Fruit fly (Drosophila melanogaster) whole organism, embryonic: ENCODE results near the gene Spt6.

ENCODE experiments used
- Aef1 ChIP-seq: fragments of 200-800 bp; sonication (Bioruptor generic); IDR thresholded peaks from 3 replicates; pipeline ENCODE4 v1.3.6; 2022; ENCODE audit warnings: missing biosample characterization, missing genetic modification characterization
- Antp ChIP-seq: fragments of 200-800 bp; sonication (Bioruptor generic); optimal IDR thresholded peaks from 3 replicates; lab custom pipeline; 2016; ENCODE audit warnings: missing biosample characterization, missing genetic modification characterization
- Blimp-1 ChIP-seq: fragments of 200-800 bp; sonication (Bioruptor generic); optimal IDR thresholded peaks from 3 replicates; lab custom pipeline; 2018; ENCODE audit warnings: missing biosample characterization, missing genetic modification characterization, mild to moderate bottlenecking, moderate library complexity, missing genetic modification reagents
- CG12219 ChIP-seq: fragments of 200-800 bp; sonication (Bioruptor generic); optimal IDR thresholded peaks from 3 replicates; lab custom pipeline; 2018; ENCODE audit warnings: missing biosample characterization, mild to moderate bottlenecking, missing genetic modification characterization
- CG12299 ChIP-seq: fragments of 200-800 bp; sonication (Bioruptor generic); optimal IDR thresholded peaks from 2 replicates; lab custom pipeline; 2018; ENCODE audit warnings: missing biosample characterization, mild to moderate bottlenecking, missing genetic modification characterization
- CG12659 ChIP-seq: fragments of 200-800 bp; sonication (Bioruptor generic); optimal IDR thresholded peaks from 3 replicates; lab custom pipeline; 2017; ENCODE audit warnings: mild to moderate bottlenecking, missing biosample characterization, missing genetic modification reagents, missing genetic modification characterization
- CG13123 ChIP-seq: fragments of 200-800 bp; sonication (Bioruptor generic); optimal IDR thresholded peaks from 2 replicates; lab custom pipeline; 2016; ENCODE audit warnings: missing biosample characterization, missing genetic modification characterization
- CG14441 ChIP-seq: fragments of 200-800 bp; sonication (Bioruptor generic); IDR thresholded peaks from 2 replicates; pipeline ENCODE4 v1.3.6; 2022; ENCODE audit warnings: missing biosample characterization, missing genetic modification characterization
- CG15011 ChIP-seq: fragments of 200-800 bp; sonication (Bioruptor generic); optimal IDR thresholded peaks from 3 replicates; lab custom pipeline; 2018; ENCODE audit warnings: missing biosample characterization, mild to moderate bottlenecking, missing genetic modification characterization
- CG15514 ChIP-seq: fragments of 200-800 bp; sonication (Bioruptor generic); optimal IDR thresholded peaks from 3 replicates; lab custom pipeline; 2017; ENCODE audit warnings: missing biosample characterization, missing genetic modification characterization, mild to moderate bottlenecking, moderate library complexity, missing genetic modification reagents
- CG17186 ChIP-seq: fragments of 200-800 bp; sonication (Bioruptor generic); optimal IDR thresholded peaks from 3 replicates; lab custom pipeline; 2017; ENCODE audit warnings: missing biosample characterization, missing genetic modification reagents, missing genetic modification characterization
- CG17802 ChIP-seq: fragments of 200-800 bp; sonication (Bioruptor generic); optimal IDR thresholded peaks from 2 replicates; lab custom pipeline; 2018; ENCODE audit warnings: missing biosample characterization, mild to moderate bottlenecking, missing genetic modification characterization, moderate library complexity
- CG17829 ChIP-seq: fragments of 200-800 bp; optimal IDR thresholded peaks from 2 replicates; lab custom pipeline; 2019; ENCODE audit warnings: missing biosample characterization, mild to moderate bottlenecking, missing genetic modification characterization, moderate library complexity
- CG18262 ChIP-seq: fragments of 200-800 bp; optimal IDR thresholded peaks from 3 replicates; lab custom pipeline; 2019; ENCODE audit warnings: missing biosample characterization, mild to moderate bottlenecking, missing genetic modification characterization, moderate library complexity
- CG18764 ChIP-seq: fragments of 200-800 bp; sonication (Bioruptor generic); optimal IDR thresholded peaks from 3 replicates; lab custom pipeline; 2016; ENCODE audit warnings: missing biosample characterization, missing genetic modification characterization
- CG31224 ChIP-seq: fragments of 200-800 bp; sonication (Bioruptor generic); IDR thresholded peaks from 2 replicates; pipeline ENCODE4 v1.3.6; 2022; ENCODE audit warnings: missing biosample characterization, missing genetic modification characterization
- CG31388 ChIP-seq: fragments of 200-800 bp; sonication (Bioruptor generic); optimal IDR thresholded peaks from 2 replicates; lab custom pipeline; 2016; ENCODE audit warnings: missing biosample characterization, missing genetic modification characterization
- CG31441 ChIP-seq: fragments of 200-800 bp; sonication (Bioruptor generic); IDR thresholded peaks from 2 replicates; pipeline ENCODE4 v1.3.6; 2022; ENCODE audit warnings: missing biosample characterization, missing genetic modification characterization
- CG32532 ChIP-seq: fragments of 200-800 bp; sonication (Bioruptor generic); IDR thresholded peaks from 2 replicates; pipeline ENCODE4 v1.3.6; 2022; ENCODE audit warnings: missing biosample characterization, missing genetic modification characterization
- CG3726 ChIP-seq: fragments of 200-800 bp; sonication (Bioruptor generic); IDR thresholded peaks from 3 replicates; pipeline ENCODE4, ENCODE4 v1.3.6; 2022; ENCODE audit warnings: missing biosample characterization, missing genetic modification characterization
- CG4328 ChIP-seq: fragments of 200-800 bp; sonication (Bioruptor generic); optimal IDR thresholded peaks from 3 replicates; lab custom pipeline; 2017; ENCODE audit warnings: missing biosample characterization, missing genetic modification reagents, missing genetic modification characterization
- CG4360 ChIP-seq: fragments of 200-800 bp; sonication (Bioruptor generic); IDR thresholded peaks from 2 replicates; pipeline ENCODE4 v1.3.6; 2022; ENCODE audit warnings: missing biosample characterization, missing genetic modification characterization
- CG8944 ChIP-seq: fragments of 200-800 bp; sonication (Bioruptor generic); optimal IDR thresholded peaks from 3 replicates; lab custom pipeline; 2016; ENCODE audit warnings: missing biosample characterization, missing genetic modification characterization
- CG9797 ChIP-seq: fragments of 200-800 bp; sonication (Bioruptor generic); optimal IDR thresholded peaks from 3 replicates; lab custom pipeline; 2018; ENCODE audit warnings: missing biosample characterization, mild to moderate bottlenecking, missing genetic modification characterization
- D ChIP-seq, 2 experiments: fragments of 200-800 bp in 1 of 2; fragments of >200 bp in 1 of 2; sonication (Bioruptor generic) in 1 of 2; optimal IDR thresholded peaks; 2 replicates in 1 of 2; 3 replicates in 1 of 2; lab custom pipeline; 2017; ENCODE audit warnings: mild to moderate bottlenecking in 1 of 2, missing biosample characterization in 1 of 2, missing genetic modification characterization in 1 of 2, missing genetic modification reagents in 1 of 2
- E2f1 ChIP-seq: fragments of 200-800 bp; sonication (Bioruptor generic); IDR thresholded peaks from 2 replicates; pipeline ENCODE4 v1.3.6; 2022; ENCODE audit warnings: missing biosample characterization, missing genetic modification characterization
- ERR ChIP-seq: fragments of 200-800 bp; sonication (Bioruptor generic); optimal IDR thresholded peaks from 2 replicates; lab custom pipeline; 2016; ENCODE audit warnings: missing biosample characterization, missing genetic modification characterization
- Hand ChIP-seq: fragments of 200-800 bp; sonication (Bioruptor generic); optimal IDR thresholded peaks from 2 replicates; lab custom pipeline; 2017; ENCODE audit warnings: mild to moderate bottlenecking, missing biosample characterization, missing genetic modification reagents, missing genetic modification characterization
- Hr78 ChIP-seq, 2 experiments: fragments of 200-800 bp in 1 of 2; fragments of >200 bp in 1 of 2; sonication (Bioruptor generic) in 1 of 2; optimal IDR thresholded peaks; 2 replicates each; lab custom pipeline; 2017 to 2019; ENCODE audit warnings: missing biosample characterization in 2 of 2, missing genetic modification characterization in 2 of 2, mild to moderate bottlenecking in 1 of 2, moderate library complexity in 1 of 2
- Mrtf ChIP-seq: fragments of 200-800 bp; sonication (Bioruptor generic); IDR thresholded peaks from 3 replicates; pipeline ENCODE4 v1.3.6; 2022; ENCODE audit warnings: missing biosample characterization, missing genetic modification characterization
- NFAT ChIP-seq: fragments of 200-800 bp; sonication (Bioruptor generic); IDR thresholded peaks from 2 replicates; pipeline ENCODE4 v1.3.6; 2022; ENCODE audit warnings: missing biosample characterization, missing genetic modification characterization
- Neu2 ChIP-seq: fragments of 200-800 bp; sonication (Bioruptor generic); optimal IDR thresholded peaks from 3 replicates; lab custom pipeline; 2016; ENCODE audit warnings: missing biosample characterization, missing genetic modification characterization, borderline replicate concordance
- Oaz ChIP-seq: fragments of 200-800 bp; sonication (Bioruptor generic); IDR thresholded peaks from 2 replicates; pipeline ENCODE4 v1.3.6; 2022; ENCODE audit warnings: missing biosample characterization, missing genetic modification characterization
- Ssrp ChIP-seq: fragments of 200-800 bp; sonication (Bioruptor generic); optimal IDR thresholded peaks from 2 replicates; lab custom pipeline; 2018; ENCODE audit warnings: missing biosample characterization, mild to moderate bottlenecking, missing genetic modification characterization, moderate library complexity
- ab ChIP-seq: fragments of 200-800 bp; sonication (Bioruptor generic); optimal IDR thresholded peaks from 2 replicates; lab custom pipeline; 2016; ENCODE audit warnings: missing biosample characterization, missing genetic modification characterization
- ato ChIP-seq: fragments of 200-800 bp; sonication (Bioruptor generic); IDR thresholded peaks from 2 replicates; pipeline ENCODE4 v1.3.6; 2022; ENCODE audit warnings: missing biosample characterization, missing genetic modification characterization; ENCODE audit not compliant: partially characterized antibody
- cwo ChIP-seq: fragments of 200-800 bp; sonication (Bioruptor generic); optimal IDR thresholded peaks from 3 replicates; lab custom pipeline; 2017; ENCODE audit warnings: missing biosample characterization, missing genetic modification characterization, mild to moderate bottlenecking, moderate library complexity, missing genetic modification reagents
- da ChIP-seq: fragments of 200-800 bp; sonication (Bioruptor generic); optimal IDR thresholded peaks from 2 replicates; lab custom pipeline; 2016; ENCODE audit warnings: missing biosample characterization, missing genetic modification characterization
- eyg ChIP-seq: fragments of 200-800 bp; sonication (Bioruptor generic); optimal IDR thresholded peaks from 3 replicates; lab custom pipeline; 2016; ENCODE audit warnings: missing biosample characterization, missing genetic modification characterization
- fd3F ChIP-seq: fragments of 200-800 bp; sonication (Bioruptor generic); optimal IDR thresholded peaks from 2 replicates; lab custom pipeline; 2018; ENCODE audit warnings: missing biosample characterization, mild to moderate bottlenecking, missing genetic modification characterization, moderate library complexity
- fd96Cb ChIP-seq: fragments of 200-800 bp; sonication (Bioruptor generic); optimal IDR thresholded peaks from 2 replicates; lab custom pipeline; 2018; ENCODE audit warnings: missing biosample characterization, mild to moderate bottlenecking, missing genetic modification characterization, moderate library complexity
- gfzf ChIP-seq: fragments of 200-800 bp; sonication (Bioruptor generic); optimal IDR thresholded peaks from 2 replicates; lab custom pipeline; 2016; ENCODE audit warnings: missing biosample characterization, mild to moderate bottlenecking, missing genetic modification characterization, moderate library complexity
- grn ChIP-seq: fragments of 200-800 bp; sonication (Bioruptor generic); optimal IDR thresholded peaks from 3 replicates; lab custom pipeline; 2017; ENCODE audit warnings: missing biosample characterization, missing genetic modification characterization
- inv ChIP-seq: fragments of 200-800 bp; sonication (Bioruptor generic); IDR thresholded peaks from 2 replicates; pipeline ENCODE4 v1.3.6; 2022; ENCODE audit warnings: missing biosample characterization, missing genetic modification characterization; ENCODE audit not compliant: partially characterized antibody
- pb ChIP-seq: fragments of 200-800 bp; sonication (Bioruptor generic); optimal IDR thresholded peaks from 3 replicates; lab custom pipeline; 2016; ENCODE audit warnings: missing biosample characterization, missing genetic modification characterization
- seq ChIP-seq: fragments of 200-800 bp; sonication (Bioruptor generic); IDR thresholded peaks from 2 replicates; pipeline ENCODE4 v1.3.6; 2022; ENCODE audit warnings: missing biosample characterization, missing genetic modification characterization
- trem ChIP-seq: fragments of 200-800 bp; optimal IDR thresholded peaks from 3 replicates; lab custom pipeline; 2019; ENCODE audit warnings: missing biosample characterization, mild to moderate bottlenecking, missing genetic modification characterization, moderate library complexity
- vfl ChIP-seq: fragments of 200-800 bp; sonication (Bioruptor generic); optimal IDR thresholded peaks from 2 replicates; lab custom pipeline; 2016; ENCODE audit warnings: missing biosample characterization, missing genetic modification characterization
- vnd ChIP-seq: fragments of 200-800 bp; sonication (Bioruptor generic); IDR thresholded peaks from 3 replicates; pipeline ENCODE4 v1.3.6; 2022; ENCODE audit warnings: missing biosample characterization, missing genetic modification characterization; ENCODE audit not compliant: partially characterized antibody

Spt6 gene

DNA sequence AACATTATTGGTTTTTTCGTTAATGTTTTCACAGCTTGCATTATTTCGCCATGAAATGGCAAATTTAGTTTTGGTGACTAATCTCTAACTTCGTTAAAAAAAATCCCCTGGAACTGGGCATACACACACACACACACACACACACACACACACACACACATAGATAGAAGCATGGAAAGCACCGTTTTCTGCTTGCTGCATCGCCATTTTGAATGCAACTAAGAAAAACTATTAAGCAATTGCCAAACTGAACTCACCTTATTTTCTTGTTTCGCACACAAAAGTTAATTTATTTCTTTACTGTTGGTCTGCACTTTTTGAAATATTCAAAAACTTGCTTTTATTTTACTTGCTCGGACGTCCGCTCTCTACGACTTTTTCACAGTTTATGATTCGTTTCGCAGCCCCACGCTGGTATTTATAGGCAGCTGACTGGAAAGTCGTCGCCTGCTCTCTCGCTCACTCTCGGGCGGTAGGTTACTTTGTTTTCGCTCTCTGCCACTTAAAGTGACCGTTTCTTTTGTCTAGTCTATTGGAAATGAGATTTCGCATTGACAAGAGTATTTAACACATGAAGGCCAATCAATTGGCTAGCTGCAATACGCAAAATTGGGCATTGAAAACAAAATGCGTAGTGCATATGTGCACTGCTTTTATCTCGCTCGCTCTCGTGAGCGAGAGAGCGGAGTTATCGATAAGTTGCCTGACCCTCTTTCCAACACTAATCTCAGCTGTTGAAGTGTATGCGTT, 11.5 kb downstream of the Spt6 start (continued):
- TF ChIP-seq gfzf (GFP tag; lab: Kevin White, UChicago) (peak; percentile 32), CG12219 (no peak), CG18764 (GFP tag; lab: Kevin White, UChicago) (no peak), CG17802 (tag; lab: Kevin White, UChicago) (no peak), Hand (GFP tag; lab: Kevin White, UChicago) (no peak), trem (tag; lab: Kevin White, UChicago) (peak; percentile 27), cwo (GFP tag; lab: Kevin White, UChicago) (no peak), D (optimal IDR thresholded peaks at IDR 0.05; lab: Kevin White, UChicago) (no peak), D (GFP tag; optimal IDR thresholded peaks at IDR 0.05; lab: Kevin White, UChicago) (no peak), CG31388 (no peak), CG9797 (GFP tag; lab: Kevin White, UChicago) (peak; percentile 44), vfl (GFP tag; lab: Kevin White, UChicago) (no peak), Antp (GFP tag; lab: Kevin White, UChicago) (no peak), CG13123 (GFP tag; lab: Kevin White, UChicago) (no peak), ERR (GFP tag; lab: Kevin White, UChicago) (no peak), CG31224 (no peak), E2f1 (GFP tag; lab: Robert Waterston, UW) (no peak), CG15011 (GFP tag; lab: Kevin White, UChicago) (no peak), Hr78 (GFP tag; optimal IDR thresholded peaks at IDR 0.05; lab: Kevin White, UChicago) (no peak), inv (GFP tag; lab: Robert Waterston, UW) (peak; percentile 18; the same call in 1 of the 2 replicates), Aef1 (GFP tag; lab: Robert Waterston, UW) (no peak), CG18262 (tag; lab: Kevin White, UChicago) (no peak), Mrtf (GFP tag; lab: Robert Waterston, UW) (no peak), ato (GFP tag; lab: Robert Waterston, UW) (no peak; the same call in 1 of the 2 replicates), eyg (GFP tag; lab: Kevin White, UChicago) (no peak), Oaz (no peak), vnd (GFP tag; lab: Robert Waterston, UW) (no peak), CG32532 (GFP tag; lab: Robert Waterston, UW) (no peak), CG17186 (GFP tag; lab: Kevin White, UChicago) (no peak), CG31441 (GFP tag; lab: Robert Waterston, UW) (peak; percentile 31; the same call in 1 of the 2 replicates), seq (GFP tag; lab: Robert Waterston, UW) (no peak), fd96Cb (tag; lab: Kevin White, UChicago) (no peak), grn (GFP tag; lab: Kevin White, UChicago) (no peak), CG8944 (GFP tag; lab: Kevin White, UChicago) (no peak), CG4360 (GFP tag; lab: Robert Waterston, UW) (no peak), Neu2 (GFP tag; lab: Kevin White, UChicago) (no peak), pb (GFP tag; lab: Kevin White, UChicago) (peak; percentile 19), CG12659 (GFP tag; lab: Kevin White, UChicago) (peak; percentile 58), NFAT (no peak), da (no peak), fd3F (GFP tag; lab: Kevin White, UChicago) (no peak), CG14441 (no peak), Ssrp (no peak), CG12299 (tag; lab: Kevin White, UChicago) (no peak), CG3726 (GFP tag; lab: Robert Waterston, UW) (no peak), ab (GFP tag; lab: Kevin White, UChicago) (no peak), Blimp-1 (GFP tag; lab: Kevin White, UChicago) (no peak), CG4328 (GFP tag; lab: Kevin White, UChicago) (no peak), CG17829 (tag; lab: Kevin White, UChicago) (peak; percentile 13), CG15514 (GFP tag; lab: Kevin White, UChicago) (peak; percentile 24)
